Worm (Caenorhabditis elegans) whole organism, L4 larva: ENCODE measurements around the gene Y39A1A.18.
A peak's percentile ranks its signal among the peaks of the same experiment; 100 is the strongest.

Source experiments
- F26F4.8 ChIP-seq: fragments of 200-800 bp; sonication (Bioruptor generic); conservative IDR thresholded peaks from 2 replicates; pipeline ENCODE4 v1.3.6; 2022; ENCODE audit warnings: missing genetic modification characterization, missing compliant biosample characterization
- R02D3.7 ChIP-seq: fragments of 150-350 bp; sonication (generic microtip); optimal IDR thresholded peaks from 3 replicates; lab custom pipeline; 2014; ENCODE audit warnings: missing biosample characterization, missing genetic modification characterization
- ama-1 ChIP-seq: fragments of 150-350 bp; optimal IDR thresholded peaks from 2 replicates; lab custom pipeline; 2014; ENCODE audit warnings: inconsistent platforms, mixed read lengths
- ces-1 ChIP-seq: fragments of 150-350 bp; sonication (generic microtip); optimal IDR thresholded peaks from 4 replicates; lab custom pipeline; 2014; ENCODE audit warnings: missing biosample characterization, missing genetic modification reagents, missing genetic modification characterization
- cey-2 ChIP-seq: sonication (generic microtip); optimal IDR thresholded peaks from 3 replicates; lab custom pipeline; 2017; ENCODE audit warnings: missing genetic modification characterization, mild to moderate bottlenecking, missing compliant biosample characterization, antibody characterized with exemption, borderline replicate concordance; ENCODE audit not compliant: insufficient read depth
- hlh-30 ChIP-seq: sonication (generic microtip); optimal IDR thresholded peaks from 2 replicates; lab custom pipeline; 2017; ENCODE audit warnings: antibody characterized with exemption, mild to moderate bottlenecking, missing genetic modification characterization, missing compliant biosample characterization; ENCODE audit not compliant: insufficient read depth
- nhr-42 ChIP-seq: fragments of 200-800 bp; sonication (Bioruptor generic); IDR thresholded peaks from 2 replicates; pipeline ENCODE4 v1.3.6; 2022; ENCODE audit warnings: missing genetic modification characterization, missing compliant biosample characterization
- zag-1 ChIP-seq: fragments of 150-350 bp; optimal IDR thresholded peaks from 2 replicates; lab custom pipeline; 2014; ENCODE audit warnings: missing biosample characterization, missing genetic modification characterization

DNA sequence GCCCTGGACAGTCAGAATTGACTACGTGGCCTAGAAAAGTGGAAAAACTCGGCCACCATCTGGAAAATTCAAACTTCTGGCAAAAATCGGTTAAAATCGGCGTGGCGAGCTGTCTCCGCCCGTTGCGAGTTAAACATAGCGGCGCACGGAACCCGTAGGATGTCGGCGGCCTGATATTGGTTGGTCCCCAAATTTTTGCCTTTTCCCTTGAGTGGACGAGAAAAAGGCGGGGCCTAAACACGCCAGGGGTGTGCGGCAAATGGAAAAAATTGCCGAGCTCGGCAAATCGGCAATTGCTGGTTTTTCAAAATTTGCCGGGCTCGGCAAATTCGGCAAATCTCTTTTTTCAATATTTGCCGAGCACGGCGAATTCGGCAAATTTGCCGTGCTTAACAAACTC lies 39.0 kb upstream of the Y39A1A.18 start:
- TF ChIP-seq F26F4.8 (GFP tag; lab: Robert Waterston, UW) = 0 out of 2 replicates have a peak, but pooled peaks have one; percentile 17
- TF ChIP-seq ama-1 = no peak
- TF ChIP-seq cey-2 (tag; lab: Kevin White, UChicago) = no peak
- no peak for TF ChIP-seq nhr-42 (GFP tag; lab: Robert Waterston, UW)
- TF ChIP-seq ces-1 (GFP tag; lab: Kevin White, UChicago) = no peak
- TF ChIP-seq zag-1 (tag; lab: Kevin White, UChicago) = no peak
- no peak for TF ChIP-seq R02D3.7 (tag; lab: Kevin White, UChicago)
- no peak for TF ChIP-seq hlh-30 (tag; lab: Kevin White, UChicago)
